Fruit fly (Drosophila melanogaster): Measurements from ENCODE around the gene CG3651.

DNA sequence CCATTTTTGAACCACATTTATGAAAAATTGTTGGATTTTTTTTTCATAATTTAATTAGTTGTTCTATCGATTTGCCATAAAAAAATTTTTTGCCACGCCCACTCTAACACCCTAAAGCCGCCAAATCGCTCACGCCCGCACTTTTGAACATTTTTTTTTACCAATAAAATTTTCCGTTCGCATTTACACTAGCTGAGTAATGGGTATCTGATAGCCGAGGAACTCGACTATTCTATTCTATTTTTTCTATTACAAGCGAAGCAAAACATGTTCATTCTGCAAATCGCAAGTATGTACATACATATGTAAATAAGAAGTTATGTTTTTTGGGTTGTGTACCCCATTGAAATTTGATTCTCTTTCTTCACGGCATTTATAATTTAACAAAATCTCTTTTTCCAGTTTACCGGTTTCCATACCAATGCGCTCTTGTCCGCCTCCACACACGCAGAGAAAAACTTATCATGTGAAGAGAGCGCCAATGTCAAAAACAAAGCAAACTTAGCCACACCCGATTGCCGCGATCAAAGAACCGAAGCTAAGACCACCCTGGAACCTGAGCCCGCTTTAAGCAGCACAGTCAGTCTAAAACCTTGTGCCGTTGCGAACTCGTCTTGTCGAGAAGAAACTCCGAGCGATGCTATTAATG, 24.3 kb downstream of the CG3651 start:
- TF ChIP-seq Sox15 (GFP tag; optimal IDR thresholded peaks at IDR 0.05) (no peak), Hr39 (GFP tag; optimal IDR thresholded peaks at IDR 0.05) (no peak), CG1621 (tag; optimal IDR thresholded peaks at IDR 0.05) (no peak), Blimp-1 (GFP tag; optimal IDR thresholded peaks at IDR 0.05) (no peak), CG11294 (GFP tag; IDR thresholded peaks at IDR 0.05) (no peak), CG15336 (GFP tag; IDR thresholded peaks at IDR 0.05) (no peak), Hr38 (GFP tag; optimal IDR thresholded peaks at IDR 0.05) (no peak), Sox14 (GFP tag; optimal IDR thresholded peaks at IDR 0.05) (peak; percentile 21), ss (GFP tag; optimal IDR thresholded peaks at IDR 0.05) (no peak), CG32006 (GFP tag; optimal IDR thresholded peaks at IDR 0.05) (no peak), Sox102F (GFP tag; optimal IDR thresholded peaks at IDR 0.05) (no peak), CG3919 (GFP tag; optimal IDR thresholded peaks at IDR 0.05) (no peak), Lpt (GFP tag; optimal IDR thresholded peaks at IDR 0.05) (no peak), CG4318 (GFP tag; optimal IDR thresholded peaks at IDR 0.05) (no peak)

Data from whole organism, prepupa.